Fruit fly (Drosophila melanogaster) Kc167 (cell line): ENCODE measurements around the gene CG15465.

Source experiments
- Myc ChIP-seq: fragments of >200 bp; optimal IDR thresholded peaks from 2 replicates; lab custom pipeline; 2017; ENCODE audit warnings: missing external identifiers
- Sin3A ChIP-seq: fragments of >200 bp; optimal IDR thresholded peaks from 2 replicates; lab custom pipeline; 2018; ENCODE audit warnings: missing external identifiers
- h ChIP-seq: fragments of >200 bp; optimal IDR thresholded peaks from 3 replicates; lab custom pipeline; 2018; ENCODE audit warnings: missing external identifiers
- insv ChIP-seq: fragments of >200 bp; optimal IDR thresholded peaks from 3 replicates; lab custom pipeline; 2018; ENCODE audit warnings: missing external identifiers
- psq ChIP-seq: fragments of >200 bp; optimal IDR thresholded peaks from 2 replicates; lab custom pipeline; 2017; ENCODE audit warnings: missing external identifiers
- ttk ChIP-seq: sonication (Bioruptor generic); optimal IDR thresholded peaks from 2 replicates; lab custom pipeline; 2017; ENCODE audit warnings: missing external identifiers

CG15465 gene

dm6 chrX:5085469-5085868 is at the start of gene CG15465, which contains the start of gene rg:
Gene CG15465, plus strand, starts transcription at chrX:5085759.
Gene rg, plus strand, starts transcription at chrX:5085759.
- TF ChIP-seq Myc (lab: Kevin White, UChicago): no peak

dm6 chrX:5038411-5038810 is 47.1 kb upstream of the CG15465 start:
- TF ChIP-seq insv (no peak), psq (lab: Kevin White, UChicago) (no peak), Sin3A (lab: Kevin White, UChicago) (no peak), ttk (no peak), Myc (lab: Kevin White, UChicago) (no peak), h (lab: Kevin White, UChicago) (no peak)

dm6 chrX:5040098-5040497 is 45.5 kb upstream of the CG15465 start:
- TF ChIP-seq ttk (no peak), insv (no peak), Sin3A (lab: Kevin White, UChicago) (no peak), Myc (lab: Kevin White, UChicago) (no peak), psq (lab: Kevin White, UChicago) (no peak), h (lab: Kevin White, UChicago) (no peak)

- no peak for TF ChIP-seq Sin3A (lab: Kevin White, UChicago)
- TF ChIP-seq ttk: no peak
- no peak for TF ChIP-seq h (lab: Kevin White, UChicago)
- TF ChIP-seq psq (lab: Kevin White, UChicago): no peak
- TF ChIP-seq Myc (lab: Kevin White, UChicago): no peak
- no peak for TF ChIP-seq insv
Measured at dm6 chrX:5041525-5042454, 43.8 kb upstream of the CG15465 start.

dm6 chrX:5044433-5045110 is 41.0 kb upstream of the CG15465 start:
- TF ChIP-seq psq (lab: Kevin White, UChicago) (no peak), Sin3A (lab: Kevin White, UChicago) (no peak), Myc (lab: Kevin White, UChicago) (no peak), h (lab: Kevin White, UChicago) (no peak), ttk (no peak), insv (no peak)

- TF ChIP-seq Sin3A (lab: Kevin White, UChicago) (no peak), Myc (lab: Kevin White, UChicago) (no peak), ttk (no peak), insv (no peak), h (lab: Kevin White, UChicago) (no peak), psq (lab: Kevin White, UChicago) (no peak)
Measured at dm6 chrX:5045158-5045557, 40.4 kb upstream of the CG15465 start.

- TF ChIP-seq insv: no peak
- no peak for TF ChIP-seq h (lab: Kevin White, UChicago)
- TF ChIP-seq Sin3A (lab: Kevin White, UChicago): no peak
- no peak for TF ChIP-seq ttk
- no peak for TF ChIP-seq Myc (lab: Kevin White, UChicago)
- TF ChIP-seq psq (lab: Kevin White, UChicago): no peak
Measured at dm6 chrX:5046256-5046894, 39.2 kb upstream of the CG15465 start.

dm6 chrX:5046895-5047306 is 38.7 kb upstream of the CG15465 start:
- no peak for TF ChIP-seq Myc (lab: Kevin White, UChicago)
- no peak for TF ChIP-seq insv

dm6 chrX:5047886-5048533 is 37.5 kb upstream of the CG15465 start, which contains the start of gene ovo:
Gene ovo, plus strand, starts transcription at chrX:5048273.
- TF ChIP-seq insv: no peak
- no peak for TF ChIP-seq psq (lab: Kevin White, UChicago)
- TF ChIP-seq ttk: no peak
- no peak for TF ChIP-seq Sin3A (lab: Kevin White, UChicago)
- no peak for TF ChIP-seq h (lab: Kevin White, UChicago)
- TF ChIP-seq Myc (lab: Kevin White, UChicago): no peak

- TF ChIP-seq Myc (lab: Kevin White, UChicago): no peak
- TF ChIP-seq ttk: no peak
Measured at dm6 chrX:5051049-5051448, 34.5 kb upstream of the CG15465 start.

dm6 chrX:5052994-5053393 is 32.6 kb upstream of the CG15465 start:
- TF ChIP-seq psq (lab: Kevin White, UChicago) (no peak), Myc (lab: Kevin White, UChicago) (no peak), Sin3A (lab: Kevin White, UChicago) (no peak), ttk (no peak), h (lab: Kevin White, UChicago) (no peak), insv (no peak)

- TF ChIP-seq Sin3A (lab: Kevin White, UChicago) (no peak), Myc (lab: Kevin White, UChicago) (no peak), insv (no peak), psq (lab: Kevin White, UChicago) (no peak), ttk (no peak), h (lab: Kevin White, UChicago) (no peak)
Measured at dm6 chrX:5055011-5055410, 30.5 kb upstream of the CG15465 start.
